Fruit fly (Drosophila melanogaster) whole organism, pupa: ENCODE measurements around the gene CG10907.

ENCODE experiments used
- CG14655 ChIP-seq: fragments of 200-800 bp; sonication (Bioruptor generic); optimal IDR thresholded peaks from 3 replicates; lab custom pipeline; 2017; ENCODE audit warnings: mild to moderate bottlenecking, missing biosample characterization, missing genetic modification reagents, missing genetic modification characterization
- Pif1A ChIP-seq: fragments of 200-800 bp; sonication (Bioruptor generic); optimal IDR thresholded peaks from 3 replicates; lab custom pipeline; 2016; ENCODE audit warnings: missing biosample characterization, missing genetic modification characterization
- Snoo ChIP-seq: fragments of 200-800 bp; sonication (Bioruptor generic); optimal IDR thresholded peaks from 3 replicates; lab custom pipeline; 2017; ENCODE audit warnings: missing biosample characterization, mild to moderate bottlenecking, missing genetic modification characterization, inconsistent platforms
- gl ChIP-seq: fragments of 200-800 bp; sonication (Bioruptor generic); optimal IDR thresholded peaks from 2 replicates; lab custom pipeline; 2018; ENCODE audit warnings: missing biosample characterization, mild to moderate bottlenecking, missing genetic modification characterization
- rn ChIP-seq: fragments of 200-800 bp; sonication (Bioruptor generic); IDR thresholded peaks from 2 replicates; pipeline ENCODE4 v1.3.6; 2022; ENCODE audit warnings: missing biosample characterization, missing genetic modification characterization

dm6 chr3L:11774401-11774800, 18.9 kb upstream of the CG10907 start, which contains the start of gene Tim13:
- TF ChIP-seq rn: no peak
- TF ChIP-seq Pif1A (GFP tag; lab: Kevin White, UChicago): no peak
- TF ChIP-seq CG14655 (GFP tag; lab: Kevin White, UChicago): no peak
- TF ChIP-seq gl (tag; lab: Kevin White, UChicago): no peak
- no peak for TF ChIP-seq Snoo (tag; lab: Kevin White, UChicago)
